Worm (Caenorhabditis elegans): ENCODE measurements around the gene R13A1.5.

DNA sequence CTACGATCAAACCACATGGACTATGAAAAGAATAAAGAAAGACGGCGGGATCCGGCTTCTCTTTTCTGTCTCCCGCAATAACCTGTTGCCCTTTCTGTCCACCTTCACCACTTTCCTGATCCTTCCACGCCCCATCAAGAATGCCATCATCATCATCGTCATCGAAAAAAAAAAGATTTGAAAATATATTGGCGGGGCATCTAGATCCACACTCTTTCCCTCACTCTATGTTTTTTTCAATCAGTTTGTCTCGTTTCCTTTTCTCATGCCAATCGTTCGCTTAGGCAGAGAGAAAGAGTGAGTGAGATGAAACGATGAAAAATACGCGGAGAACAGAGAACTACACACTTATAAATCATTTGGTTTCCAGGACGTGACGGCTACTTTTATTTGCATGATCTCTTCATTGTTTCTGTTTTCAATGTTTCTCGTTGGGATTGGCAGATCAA lies 41.9 kb upstream of the R13A1.5 start:
- no peak for TF ChIP-seq klf-2 (GFP tag; conservative IDR thresholded peaks at IDR 0.05)
- TF ChIP-seq T22C8.4 (GFP tag; IDR thresholded peaks at IDR 0.05): no peak
- TF ChIP-seq ztf-23 (GFP tag; IDR thresholded peaks at IDR 0.05): no peak

Data from whole organism, midembryonic.